Fruit fly (Drosophila melanogaster) whole organism, wandering third instar larva: ENCODE data around the gene CG32985.

Experiments used
- Dfd ChIP-seq: fragments of >200 bp; optimal IDR thresholded peaks from 2 replicates; lab custom pipeline; 2017; ENCODE audit warnings: missing biosample characterization, missing genetic modification characterization
- Dif ChIP-seq: fragments of 200-275, 200-300 bp; sonication (Bioruptor generic); optimal IDR thresholded peaks from 2 replicates; lab custom pipeline; 2018; ENCODE audit warnings: missing biosample characterization, missing genetic modification characterization; ENCODE audit not compliant: partially characterized antibody
- Myc ChIP-seq: fragments of >200 bp; optimal IDR thresholded peaks from 2 replicates; lab custom pipeline; 2017
- dmrt93B ChIP-seq: fragments of 200-800 bp; sonication (Bioruptor generic); optimal IDR thresholded peaks from 2 replicates; lab custom pipeline; 2018; ENCODE audit warnings: missing biosample characterization, mild to moderate bottlenecking, missing genetic modification characterization
- ey ChIP-seq: fragments of 200-800 bp; sonication (Bioruptor generic); optimal IDR thresholded peaks from 2 replicates; lab custom pipeline; 2016; ENCODE audit warnings: missing biosample characterization, missing genetic modification characterization
- foxo ChIP-seq, 2 experiments: fragments of 200-800 bp; sonication (Bioruptor generic); optimal IDR thresholded peaks; 2 replicates in 1 of 2; 3 replicates in 1 of 2; lab custom pipeline; 2016 to 2017; ENCODE audit warnings: missing biosample characterization in 2 of 2, missing genetic modification characterization in 2 of 2
- h ChIP-seq: fragments of 200-800 bp; sonication (Bioruptor generic); optimal IDR thresholded peaks from 3 replicates; lab custom pipeline; 2016; ENCODE audit warnings: missing biosample characterization, mild to moderate bottlenecking, missing genetic modification characterization
- lola ChIP-seq: fragments of >200 bp; optimal IDR thresholded peaks from 2 replicates; lab custom pipeline; 2017; ENCODE audit warnings: missing biosample characterization, missing genetic modification characterization
- pan ChIP-seq: fragments of >200 bp; optimal IDR thresholded peaks from 2 replicates; lab custom pipeline; 2017
- psq ChIP-seq: fragments of 200-800 bp; sonication (Bioruptor generic); optimal IDR thresholded peaks from 3 replicates; lab custom pipeline; 2017; ENCODE audit warnings: missing biosample characterization, mild to moderate bottlenecking, missing genetic modification characterization, moderate library complexity
- tai ChIP-seq: sonication (Bioruptor generic); optimal IDR thresholded peaks from 2 replicates; lab custom pipeline; 2016; ENCODE audit warnings: missing biosample characterization, missing genetic modification characterization

dm6 chr2L:8943110-8943509 is 19.2 kb upstream of the CG32985 start, which contains the start of gene CG9515:
- TF ChIP-seq tai (GFP tag; lab: Kevin White, UChicago) (no peak), Myc (no peak), h (GFP tag; lab: Kevin White, UChicago) (no peak), foxo (GFP tag; optimal IDR thresholded peaks at IDR 0.05; lab: Kevin White, UChicago) (no peak), ey (GFP tag; lab: Kevin White, UChicago) (no peak), lola (no peak), psq (GFP tag; lab: Kevin White, UChicago) (no peak), dmrt93B (no peak), Dfd (GFP tag; lab: Kevin White, UChicago) (no peak), pan (lab: Kevin White, UChicago) (no peak), Dif (GFP tag; lab: Kevin White, UChicago) (no peak)
